Worm (Caenorhabditis elegans) whole organism, early embryonic: ENCODE data around the gene Y75B8A.13.

Source experiments
- ceh-36 ChIP-seq: sonication (generic microtip); optimal IDR thresholded peaks from 2 replicates; lab custom pipeline; 2016; ENCODE audit warnings: missing genetic modification characterization, inconsistent platforms, missing compliant biosample characterization
- hmg-4 ChIP-seq: fragments of 200-800 bp; sonication (Bioruptor generic); optimal IDR thresholded peaks from 2 replicates; lab custom pipeline; 2018; ENCODE audit warnings: mild to moderate bottlenecking, missing genetic modification characterization, missing compliant biosample characterization

ce11 chrIII:12178121-12178520, 37.4 kb downstream of the Y75B8A.13 start:
- TF ChIP-seq hmg-4 (GFP tag; lab: Kevin White, UChicago), result no peak
- TF ChIP-seq ceh-36 (tag; lab: Kevin White, UChicago), result no peak
